Worm (Caenorhabditis elegans) whole organism, L2 larva: ENCODE data around the gene F26G1.10.

Experiments
- C34F6.9 ChIP-seq: fragments of 150-350 bp; optimal IDR thresholded peaks from 2 replicates; lab custom pipeline; 2014; ENCODE audit warnings: missing biosample characterization, missing genetic modification characterization
- F13H6.1 ChIP-seq: sonication (generic microtip); optimal IDR thresholded peaks from 2 replicates; lab custom pipeline; 2016; ENCODE audit warnings: missing genetic modification characterization, missing compliant biosample characterization
- R02D3.7 ChIP-seq: fragments of 150-350 bp; optimal IDR thresholded peaks from 2 replicates; lab custom pipeline; 2014; ENCODE audit warnings: missing biosample characterization, missing genetic modification characterization
- Y55F3AM.14 ChIP-seq: fragments of 200-800 bp; sonication (Bioruptor generic); optimal IDR thresholded peaks from 2 replicates; lab custom pipeline; 2018; ENCODE audit warnings: mild to moderate bottlenecking, missing genetic modification characterization, missing compliant biosample characterization
- ZK546.5 ChIP-seq: sonication (generic microtip); optimal IDR thresholded peaks from 2 replicates; lab custom pipeline; 2017; ENCODE audit warnings: missing biosample characterization, missing genetic modification characterization
- aly-2 ChIP-seq: fragments of 150-350 bp; optimal IDR thresholded peaks from 2 replicates; lab custom pipeline; 2014; ENCODE audit warnings: missing biosample characterization, missing genetic modification characterization
- blmp-1 ChIP-seq: sonication (generic microtip); optimal IDR thresholded peaks from 2 replicates; lab custom pipeline; 2017; ENCODE audit warnings: missing genetic modification characterization, mild to moderate bottlenecking, missing compliant biosample characterization, antibody characterized with exemption, moderate library complexity; ENCODE audit not compliant: insufficient read depth
- ceh-16 ChIP-seq: fragments of 150-350 bp; optimal IDR thresholded peaks from 2 replicates; lab custom pipeline; 2014; ENCODE audit warnings: missing biosample characterization, missing genetic modification characterization
- crh-2 ChIP-seq: sonication (generic microtip); optimal IDR thresholded peaks from 2 replicates; lab custom pipeline; 2017; ENCODE audit warnings: missing biosample characterization, missing genetic modification characterization
- elt-3 ChIP-seq: sonication (generic microtip); optimal IDR thresholded peaks from 2 replicates; lab custom pipeline; 2017; ENCODE audit warnings: missing biosample characterization, missing genetic modification characterization
- fos-1 ChIP-seq: fragments of 150-350 bp; optimal IDR thresholded peaks from 2 replicates; lab custom pipeline; 2014; ENCODE audit warnings: missing biosample characterization, missing genetic modification characterization
- gmeb-1 ChIP-seq: fragments of 150-350 bp; optimal IDR thresholded peaks from 2 replicates; lab custom pipeline; 2014; ENCODE audit warnings: missing biosample characterization, missing genetic modification characterization
- lin-11 ChIP-seq: fragments of 150-350 bp; sonication (generic microtip); optimal IDR thresholded peaks from 2 replicates; lab custom pipeline; 2014; ENCODE audit warnings: missing biosample characterization, missing genetic modification characterization, inconsistent platforms, mixed read lengths
- lin-13 ChIP-seq: fragments of 150-350 bp; optimal IDR thresholded peaks from 2 replicates; lab custom pipeline; 2014; ENCODE audit warnings: missing biosample characterization, missing genetic modification reagents, missing genetic modification characterization
- lin-39 ChIP-seq: fragments of 150-350 bp; optimal IDR thresholded peaks from 2 replicates; lab custom pipeline; 2014; ENCODE audit warnings: missing biosample characterization, missing genetic modification reagents, missing genetic modification characterization
- lsy-2 ChIP-seq, 2 experiments: fragments of 150-350 bp in 1 of 2; sonication (generic microtip) in 1 of 2; optimal IDR thresholded peaks; 2 replicates each; lab custom pipeline; 2014 to 2017; ENCODE audit warnings: missing biosample characterization in 2 of 2, missing genetic modification characterization in 2 of 2
- mab-5 ChIP-seq: fragments of 150-350 bp; optimal IDR thresholded peaks from 2 replicates; lab custom pipeline; 2014; ENCODE audit warnings: missing biosample characterization, missing genetic modification characterization
- mbf-1 ChIP-seq: sonication (generic microtip); optimal IDR thresholded peaks from 2 replicates; lab custom pipeline; 2017; ENCODE audit warnings: missing biosample characterization, missing genetic modification characterization
- mdl-1 ChIP-seq, 2 experiments: fragments of 150-350 bp in 1 of 2; sonication (generic microtip) in 1 of 2; optimal IDR thresholded peaks; 2 replicates each; lab custom pipeline; 2017; ENCODE audit warnings: missing biosample characterization in 2 of 2, missing genetic modification characterization in 2 of 2
- nhr-11 ChIP-seq: fragments of 150-350 bp; optimal IDR thresholded peaks from 2 replicates; lab custom pipeline; 2014; ENCODE audit warnings: missing biosample characterization, missing genetic modification characterization
- nhr-12 ChIP-seq: fragments of 150-350 bp; optimal IDR thresholded peaks from 2 replicates; lab custom pipeline; 2014; ENCODE audit warnings: missing biosample characterization, missing genetic modification characterization
- nhr-129 ChIP-seq: fragments of 150-350 bp; optimal IDR thresholded peaks from 2 replicates; lab custom pipeline; 2014; ENCODE audit warnings: missing biosample characterization, missing genetic modification characterization
- nhr-21 ChIP-seq: fragments of 150-350 bp; optimal IDR thresholded peaks from 2 replicates; lab custom pipeline; 2014; ENCODE audit warnings: missing biosample characterization, missing genetic modification characterization
- nhr-23 ChIP-seq: fragments of 150-350 bp; optimal IDR thresholded peaks from 2 replicates; lab custom pipeline; 2014; ENCODE audit warnings: missing biosample characterization, missing genetic modification reagents, missing genetic modification characterization
- nhr-237 ChIP-seq: fragments of 150-350 bp; optimal IDR thresholded peaks from 2 replicates; lab custom pipeline; 2014; ENCODE audit warnings: missing biosample characterization, missing genetic modification characterization
- nhr-25 ChIP-seq: fragments of 150-350 bp; sonication (generic microtip); optimal IDR thresholded peaks from 3 replicates; lab custom pipeline; 2014; ENCODE audit warnings: missing biosample characterization, missing genetic modification characterization
- nhr-6 ChIP-seq: fragments of 150-350 bp; optimal IDR thresholded peaks from 2 replicates; lab custom pipeline; 2014; ENCODE audit warnings: missing biosample characterization, missing genetic modification characterization
- nhr-77 ChIP-seq: fragments of 150-350 bp; optimal IDR thresholded peaks from 2 replicates; lab custom pipeline; 2014; ENCODE audit warnings: missing biosample characterization, missing genetic modification characterization
- sem-4 ChIP-seq: fragments of 150-350 bp; optimal IDR thresholded peaks from 2 replicates; lab custom pipeline; 2014; ENCODE audit warnings: missing biosample characterization, missing genetic modification reagents, missing genetic modification characterization
- sma-3 ChIP-seq: sonication (generic microtip); optimal IDR thresholded peaks from 2 replicates; lab custom pipeline; 2016; ENCODE audit warnings: missing genetic modification reagents, missing genetic modification characterization, missing compliant biosample characterization
- sma-9 ChIP-seq, 2 experiments: fragments of 150-350 bp in 1 of 2; sonication (generic microtip) in 1 of 2; optimal IDR thresholded peaks; 2 replicates each; lab custom pipeline; 2014 to 2016; ENCODE audit warnings: missing genetic modification characterization in 2 of 2, mild to moderate bottlenecking in 1 of 2, missing biosample characterization in 1 of 2, missing compliant biosample characterization in 1 of 2, missing genetic modification reagents in 1 of 2, moderate library complexity in 1 of 2
- snpc-4 ChIP-seq: fragments of 150-350 bp; optimal IDR thresholded peaks from 2 replicates; lab custom pipeline; 2014; ENCODE audit warnings: missing biosample characterization, missing genetic modification characterization
- unc-39 ChIP-seq: fragments of 150-350 bp; optimal IDR thresholded peaks from 2 replicates; lab custom pipeline; 2014; ENCODE audit warnings: missing biosample characterization, missing genetic modification characterization
- unc-55 ChIP-seq: fragments of 150-350 bp; sonication (generic microtip); optimal IDR thresholded peaks from 3 replicates; lab custom pipeline; 2014; ENCODE audit warnings: missing biosample characterization, missing genetic modification reagents, missing genetic modification characterization
- unc-62 ChIP-seq: fragments of 150-350 bp; optimal IDR thresholded peaks from 2 replicates; lab custom pipeline; 2014; ENCODE audit warnings: missing biosample characterization, missing genetic modification reagents, missing genetic modification characterization
- zag-1 ChIP-seq: fragments of 150-350 bp; optimal IDR thresholded peaks from 2 replicates; lab custom pipeline; 2014; ENCODE audit warnings: missing biosample characterization, missing genetic modification characterization
- ztf-4 ChIP-seq: fragments of 150-350 bp; optimal IDR thresholded peaks from 2 replicates; lab custom pipeline; 2014; ENCODE audit warnings: missing biosample characterization, missing genetic modification characterization

The F26G1.10 gene

ce11 chrII:4797071-4797470 is 22.9 kb downstream of the F26G1.10 start, which contains the start of gene C33F10.14:
Gene C33F10.14 (plus strand): TSS chrII:4797371.
- no peak for TF ChIP-seq crh-2
- no peak for TF ChIP-seq ZK546.5 (tag; lab: Kevin White, UChicago)
- no peak for TF ChIP-seq R02D3.7 (tag; lab: Kevin White, UChicago)
- no peak for TF ChIP-seq zag-1
- TF ChIP-seq mbf-1 (tag; lab: Kevin White, UChicago), result no peak
- TF ChIP-seq Y55F3AM.14, result no peak
- TF ChIP-seq lin-39 (tag; lab: Kevin White, UChicago), result no peak
- TF ChIP-seq snpc-4 (tag; lab: Kevin White, UChicago), result no peak
- no peak for TF ChIP-seq sma-9 (GFP tag; optimal IDR thresholded peaks at IDR 0.05; lab: Kevin White, UChicago)
- TF ChIP-seq sma-9 (tag; optimal IDR thresholded peaks at IDR 0.05; lab: Kevin White, UChicago), result no peak

ce11 chrII:4800524-4800923 is 26.3 kb downstream of the F26G1.10 start:
- TF ChIP-seq elt-3 (tag; lab: Kevin White, UChicago) (no peak), F13H6.1 (tag; lab: Kevin White, UChicago) (no peak), nhr-12 (tag; lab: Kevin White, UChicago) (no peak), R02D3.7 (tag; lab: Kevin White, UChicago) (no peak), mab-5 (no peak), nhr-11 (tag; lab: Kevin White, UChicago) (no peak), sma-3 (GFP tag; lab: Kevin White, UChicago) (no peak), ztf-4 (tag; lab: Kevin White, UChicago) (no peak), C34F6.9 (tag; lab: Kevin White, UChicago) (no peak), lsy-2 (tag; optimal IDR thresholded peaks at IDR 0.05; lab: Kevin White, UChicago) (no peak), sma-9 (GFP tag; optimal IDR thresholded peaks at IDR 0.05; lab: Kevin White, UChicago) (no peak), sma-9 (tag; optimal IDR thresholded peaks at IDR 0.05; lab: Kevin White, UChicago) (no peak), gmeb-1 (tag; lab: Kevin White, UChicago) (no peak), nhr-6 (tag; lab: Kevin White, UChicago) (no peak), lin-11 (tag; lab: Kevin White, UChicago) (no peak), unc-62 (GFP tag; lab: Kevin White, UChicago) (no peak), blmp-1 (tag; lab: Kevin White, UChicago) (no peak)

ce11 chrII:4802917-4803316 is 28.7 kb downstream of the F26G1.10 start:
- TF ChIP-seq fos-1 (peak; percentile 83), crh-2 (peak; percentile 24), ceh-16 (tag; lab: Kevin White, UChicago) (no peak), blmp-1 (tag; lab: Kevin White, UChicago) (peak; percentile 77)

- TF ChIP-seq lsy-2 (tag; optimal IDR thresholded peaks at IDR 0.05; lab: Kevin White, UChicago), result peak in 1 of 2 experiments; percentile 40
- peak; percentile 48 for TF ChIP-seq sma-9 (GFP tag; optimal IDR thresholded peaks at IDR 0.05; lab: Kevin White, UChicago)
- no peak for TF ChIP-seq sma-9 (tag; optimal IDR thresholded peaks at IDR 0.05; lab: Kevin White, UChicago)
- TF ChIP-seq nhr-25 (tag; lab: Kevin White, UChicago), result no peak
- no peak for TF ChIP-seq unc-62 (GFP tag; lab: Kevin White, UChicago)
- no peak for TF ChIP-seq nhr-77 (tag; lab: Kevin White, UChicago)
- no peak for TF ChIP-seq unc-55
- TF ChIP-seq nhr-23 (tag; lab: Kevin White, UChicago), result no peak
- TF ChIP-seq F13H6.1 (tag; lab: Kevin White, UChicago), result peak; percentile 35
- no peak for TF ChIP-seq mdl-1 (tag; optimal IDR thresholded peaks at IDR 0.05; lab: Kevin White, UChicago)
- no peak for TF ChIP-seq lin-13 (GFP tag; lab: Kevin White, UChicago)
- TF ChIP-seq nhr-237 (tag; lab: Kevin White, UChicago), result no peak
- no peak for TF ChIP-seq unc-39
- TF ChIP-seq aly-2, result no peak
- no peak for TF ChIP-seq nhr-12 (tag; lab: Kevin White, UChicago)
- no peak for TF ChIP-seq nhr-21 (tag; lab: Kevin White, UChicago)
- TF ChIP-seq lin-11 (tag; lab: Kevin White, UChicago), result no peak
- TF ChIP-seq nhr-129 (tag; lab: Kevin White, UChicago), result peak; percentile 16
- no peak for TF ChIP-seq fos-1
- TF ChIP-seq crh-2, result no peak
- no peak for TF ChIP-seq sem-4
- no peak for TF ChIP-seq ztf-4 (tag; lab: Kevin White, UChicago)
Measured at ce11 chrII:4805799-4806198, 31.6 kb downstream of the F26G1.10 start.
